Worm (Caenorhabditis elegans): Measurements from ENCODE around the gene Y116F11B.2.

DNA sequence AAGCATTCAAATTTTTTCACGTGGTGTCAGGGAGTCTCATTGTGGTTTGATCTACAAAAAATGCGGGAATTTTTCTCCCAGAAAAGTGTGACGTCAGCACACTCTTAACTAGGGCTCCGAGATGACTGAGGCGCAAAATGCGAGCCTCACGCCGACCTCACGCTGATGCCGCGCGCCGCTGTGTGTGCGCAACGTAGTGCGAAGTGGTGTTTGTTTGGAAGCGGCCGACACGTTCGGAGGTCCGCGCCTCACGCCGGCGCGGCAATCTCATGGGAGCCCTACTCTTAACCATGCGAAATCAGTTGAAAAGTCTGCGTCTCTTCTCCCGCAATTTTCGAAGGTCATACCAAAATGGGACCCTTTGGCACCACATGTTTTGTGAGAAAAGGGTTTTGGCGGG lies 10.7 kb downstream of the Y116F11B.2 start:
- TF ChIP-seq aly-1 (tag; optimal IDR thresholded peaks at IDR 0.05) = no peak
- TF ChIP-seq ama-1 (optimal IDR thresholded peaks at IDR 0.05) = no peak
- no peak for TF ChIP-seq tbx-37 (GFP tag; conservative IDR thresholded peaks at IDR 0.05)
- TF ChIP-seq scrt-1 (GFP tag; IDR thresholded peaks at IDR 0.05) = no peak
- TF ChIP-seq hnd-1 (tag; optimal IDR thresholded peaks at IDR 0.05) = no peak
- TF ChIP-seq hmbx-1 (tag; optimal IDR thresholded peaks at IDR 0.05) = no peak
- TF ChIP-seq hmg-4 (GFP tag; optimal IDR thresholded peaks at IDR 0.05) = no peak

All from whole organism, early embryonic.